Worm (Caenorhabditis elegans): ENCODE results near the gene scd-1.

DNA sequence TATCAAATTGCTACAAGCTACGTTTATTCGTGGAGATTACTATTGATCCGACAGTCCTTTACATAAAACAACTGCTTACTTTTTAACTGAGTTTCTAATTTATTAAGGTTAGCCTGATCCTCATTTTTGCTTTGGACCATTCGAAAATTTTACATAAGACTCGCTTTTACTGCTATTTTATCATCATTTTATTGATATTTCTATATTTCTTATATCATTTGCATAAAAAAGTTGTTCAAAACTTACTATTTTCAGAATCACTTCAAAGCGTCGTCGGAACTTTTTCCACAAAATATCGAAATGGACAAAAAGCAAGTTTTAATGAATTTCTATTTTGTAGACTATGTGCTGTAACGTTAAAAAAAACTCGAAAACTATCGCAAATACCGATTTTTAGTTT, 48.9 kb upstream of the scd-1 start, which contains the start of gene T24D5.1:
- TF ChIP-seq sox-4 (tag; optimal IDR thresholded peaks at IDR 0.05) (no peak), ama-1 (optimal IDR thresholded peaks at IDR 0.05) (no peak), dmd-4 (tag; optimal IDR thresholded peaks at IDR 0.05; ENCODE audit: borderline replicate concordance) (no peak), Y22D7AL.16 (tag; optimal IDR thresholded peaks at IDR 0.05) (no peak)
